Worm (Caenorhabditis elegans) whole organism, early embryonic: ENCODE results near the gene lgc-4.

Experiments
- aly-1 ChIP-seq: sonication (generic microtip); optimal IDR thresholded peaks from 2 replicates; lab custom pipeline; 2016; ENCODE audit warnings: missing genetic modification characterization, missing compliant biosample characterization
- ama-1 ChIP-seq: fragments of 150-350 bp; optimal IDR thresholded peaks from 2 replicates; lab custom pipeline; 2014
- ceh-36 ChIP-seq: sonication (generic microtip); optimal IDR thresholded peaks from 2 replicates; lab custom pipeline; 2016; ENCODE audit warnings: missing genetic modification characterization, inconsistent platforms, missing compliant biosample characterization
- flt-1 ChIP-seq: fragments of 200-800 bp; sonication (Bioruptor generic); IDR thresholded peaks from 2 replicates; pipeline ENCODE4 v1.3.6; 2022; ENCODE audit warnings: missing genetic modification characterization, missing compliant biosample characterization
- hnd-1 ChIP-seq: sonication (generic microtip); optimal IDR thresholded peaks from 2 replicates; lab custom pipeline; 2016; ENCODE audit warnings: missing genetic modification characterization, missing compliant biosample characterization
- pes-1 ChIP-seq: fragments of 200-800 bp; sonication (Bioruptor generic); IDR thresholded peaks from 2 replicates; pipeline ENCODE4 v1.3.6; 2022; ENCODE audit warnings: missing genetic modification reagents, missing genetic modification characterization, missing compliant biosample characterization
- tbx-37 ChIP-seq: fragments of 200-800 bp; sonication (Bioruptor generic); conservative IDR thresholded peaks from 2 replicates; pipeline ENCODE4 v1.3.6; 2022; ENCODE audit warnings: missing genetic modification reagents, missing genetic modification characterization, missing compliant biosample characterization

DNA sequence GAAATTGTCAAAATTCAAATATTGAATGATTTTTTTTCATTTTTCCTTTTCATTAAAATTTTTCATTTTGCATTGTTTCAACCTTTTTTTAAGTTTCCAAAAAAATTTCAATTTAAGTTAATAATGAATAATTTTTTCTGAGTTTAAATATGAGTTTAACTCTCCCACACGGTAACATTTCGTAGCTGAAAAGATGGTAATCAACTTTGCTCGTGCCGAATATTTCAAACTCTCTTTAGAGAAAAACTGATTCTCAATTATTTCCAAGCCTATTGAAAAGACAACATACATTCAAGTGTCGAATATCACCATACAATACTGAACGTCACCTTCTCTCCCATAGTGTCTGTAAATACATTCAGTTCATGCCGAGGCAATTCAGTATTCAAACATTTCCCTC lies 33.1 kb downstream of the lgc-4 start:
- no peak for TF ChIP-seq flt-1 (GFP tag; lab: Robert Waterston, UW)
- no peak for TF ChIP-seq aly-1 (tag; lab: Kevin White, UChicago)
- no peak for TF ChIP-seq ceh-36 (tag; lab: Kevin White, UChicago)
- TF ChIP-seq ama-1 (lab: Kevin White, UChicago), result no peak
- TF ChIP-seq tbx-37 (GFP tag; lab: Robert Waterston, UW), result no peak
- TF ChIP-seq hnd-1, result no peak
- TF ChIP-seq pes-1 (GFP tag; lab: Robert Waterston, UW), result no peak
